Worm (Caenorhabditis elegans) whole organism, late embryonic: Measurements from ENCODE around the gene cyp-33C9.

Experiments used
- F13H6.1 ChIP-seq: sonication (generic microtip); optimal IDR thresholded peaks from 2 replicates; lab custom pipeline; 2016; ENCODE audit warnings: missing genetic modification characterization, missing compliant biosample characterization
- T23F11.4 ChIP-seq: fragments of 200-800 bp; sonication (Bioruptor generic); optimal IDR thresholded peaks from 2 replicates; lab custom pipeline; 2018; ENCODE audit warnings: mild to moderate bottlenecking, missing genetic modification characterization, missing compliant biosample characterization
- Y22D7AL.16 ChIP-seq: sonication (generic microtip); optimal IDR thresholded peaks from 2 replicates; lab custom pipeline; 2016; ENCODE audit warnings: missing genetic modification characterization, missing compliant biosample characterization
- ama-1 ChIP-seq: fragments of 150-350 bp; optimal IDR thresholded peaks from 2 replicates; lab custom pipeline; 2014
- ceh-24 ChIP-seq: sonication (generic microtip); optimal IDR thresholded peaks from 2 replicates; lab custom pipeline; 2016; ENCODE audit warnings: mild to moderate bottlenecking, missing genetic modification characterization, missing compliant biosample characterization
- ceh-30 ChIP-seq: fragments of 150-350 bp; optimal IDR thresholded peaks from 2 replicates; lab custom pipeline; 2014; ENCODE audit warnings: missing biosample characterization, missing genetic modification characterization
- ceh-31 ChIP-seq: sonication (generic microtip); optimal IDR thresholded peaks from 2 replicates; lab custom pipeline; 2016; ENCODE audit warnings: missing genetic modification characterization, missing compliant biosample characterization
- ceh-34 ChIP-seq: sonication (generic microtip); optimal IDR thresholded peaks from 2 replicates; lab custom pipeline; 2016; ENCODE audit warnings: mild to moderate bottlenecking, missing genetic modification characterization, missing compliant biosample characterization
- ceh-48 ChIP-seq: sonication (generic microtip); optimal IDR thresholded peaks from 2 replicates; lab custom pipeline; 2016; ENCODE audit warnings: missing genetic modification characterization, inconsistent platforms, missing compliant biosample characterization
- ceh-6 ChIP-seq: fragments of 200-800 bp; sonication (Bioruptor generic); optimal IDR thresholded peaks from 2 replicates; lab custom pipeline; 2018; ENCODE audit warnings: mild to moderate bottlenecking, missing genetic modification characterization, missing compliant biosample characterization
- ceh-9 ChIP-seq: sonication (generic microtip); optimal IDR thresholded peaks from 2 replicates; lab custom pipeline; 2016; ENCODE audit warnings: mild to moderate bottlenecking, missing genetic modification characterization, inconsistent platforms, missing compliant biosample characterization
- dmd-4 ChIP-seq: sonication (generic microtip); optimal IDR thresholded peaks from 2 replicates; lab custom pipeline; 2016; ENCODE audit warnings: borderline replicate concordance, missing genetic modification characterization, missing compliant biosample characterization
- elt-4 ChIP-seq: sonication (generic microtip); optimal IDR thresholded peaks from 2 replicates; lab custom pipeline; 2016; ENCODE audit warnings: missing genetic modification characterization, missing compliant biosample characterization
- ets-4 ChIP-seq: sonication (generic microtip); optimal IDR thresholded peaks from 2 replicates; lab custom pipeline; 2016; ENCODE audit warnings: missing genetic modification characterization, missing compliant biosample characterization
- fkh-6 ChIP-seq: sonication (generic microtip); optimal IDR thresholded peaks from 2 replicates; lab custom pipeline; 2016; ENCODE audit warnings: missing genetic modification characterization, missing compliant biosample characterization
- hlh-13 ChIP-seq: fragments of 200-800 bp; sonication (Bioruptor generic); optimal IDR thresholded peaks from 2 replicates; lab custom pipeline; 2018; ENCODE audit warnings: mild to moderate bottlenecking, missing genetic modification characterization, missing compliant biosample characterization
- hlh-15 ChIP-seq: sonication (generic microtip); optimal IDR thresholded peaks from 2 replicates; lab custom pipeline; 2016; ENCODE audit warnings: missing genetic modification characterization, missing compliant biosample characterization
- hlh-30 ChIP-seq: sonication (generic microtip); optimal IDR thresholded peaks from 2 replicates; lab custom pipeline; 2017; ENCODE audit warnings: antibody characterized with exemption, missing genetic modification characterization, missing compliant biosample characterization; ENCODE audit not compliant: insufficient read depth
- hlh-6 ChIP-seq: sonication (generic microtip); optimal IDR thresholded peaks from 2 replicates; lab custom pipeline; 2016; ENCODE audit warnings: missing genotype, missing genetic modification characterization, missing compliant biosample characterization
- hlh-8 ChIP-seq: sonication (generic microtip); optimal IDR thresholded peaks from 2 replicates; lab custom pipeline; 2016; ENCODE audit warnings: missing genotype, missing genetic modification characterization, missing compliant biosample characterization
- lim-6 ChIP-seq: sonication (generic microtip); optimal IDR thresholded peaks from 2 replicates; lab custom pipeline; 2016; ENCODE audit warnings: missing genetic modification characterization, missing compliant biosample characterization
- mec-3 ChIP-seq: sonication (generic microtip); optimal IDR thresholded peaks from 2 replicates; lab custom pipeline; 2016; ENCODE audit warnings: borderline replicate concordance, missing genetic modification characterization, missing compliant biosample characterization
- nfya-1 ChIP-seq: sonication (generic microtip); optimal IDR thresholded peaks from 2 replicates; lab custom pipeline; 2017; ENCODE audit warnings: missing genetic modification characterization, mild to moderate bottlenecking, missing compliant biosample characterization, antibody characterized with exemption, moderate library complexity
- nhr-11 ChIP-seq: fragments of 150-350 bp; optimal IDR thresholded peaks from 2 replicates; lab custom pipeline; 2014; ENCODE audit warnings: missing biosample characterization, missing genetic modification characterization
- nhr-232 ChIP-seq: sonication (generic microtip); optimal IDR thresholded peaks from 2 replicates; lab custom pipeline; 2016; ENCODE audit warnings: missing genetic modification characterization, missing compliant biosample characterization
- npax-4 ChIP-seq: sonication (generic microtip); optimal IDR thresholded peaks from 2 replicates; lab custom pipeline; 2016; ENCODE audit warnings: missing genetic modification characterization, missing compliant biosample characterization
- pha-4 ChIP-seq: fragments of 150-350 bp; optimal IDR thresholded peaks from 2 replicates; lab custom pipeline; 2018; ENCODE audit warnings: missing biosample characterization, missing genetic modification reagents, missing genetic modification characterization
- pqm-1 ChIP-seq: sonication (generic microtip); optimal IDR thresholded peaks from 2 replicates; lab custom pipeline; 2016; ENCODE audit warnings: missing genetic modification characterization, missing compliant biosample characterization
- ref-2 ChIP-seq: sonication (generic microtip); optimal IDR thresholded peaks from 2 replicates; lab custom pipeline; 2016; ENCODE audit warnings: missing genetic modification characterization, missing compliant biosample characterization
- rnt-1 ChIP-seq: sonication (generic microtip); optimal IDR thresholded peaks from 2 replicates; lab custom pipeline; 2016; ENCODE audit warnings: missing genetic modification characterization, missing compliant biosample characterization
- sdc-2 ChIP-seq: sonication (generic microtip); optimal IDR thresholded peaks from 2 replicates; lab custom pipeline; 2016; ENCODE audit warnings: missing genotype, missing genetic modification characterization, missing compliant biosample characterization
- sox-4 ChIP-seq: sonication (generic microtip); optimal IDR thresholded peaks from 2 replicates; lab custom pipeline; 2017; ENCODE audit warnings: mild to moderate bottlenecking, missing genetic modification characterization, inconsistent platforms, missing compliant biosample characterization
- syd-9 ChIP-seq: sonication (generic microtip); optimal IDR thresholded peaks from 2 replicates; lab custom pipeline; 2016; ENCODE audit warnings: mild to moderate bottlenecking, missing genetic modification characterization, moderate library complexity, missing compliant biosample characterization
- tbx-7 ChIP-seq: sonication (generic microtip); optimal IDR thresholded peaks from 2 replicates; lab custom pipeline; 2016; ENCODE audit warnings: missing genotype, missing genetic modification characterization, missing compliant biosample characterization
- unc-86 ChIP-seq: sonication (generic microtip); optimal IDR thresholded peaks from 2 replicates; lab custom pipeline; 2016; ENCODE audit warnings: missing genetic modification characterization, missing compliant biosample characterization
- zip-5 ChIP-seq: sonication (generic microtip); optimal IDR thresholded peaks from 2 replicates; lab custom pipeline; 2016; ENCODE audit warnings: missing genetic modification characterization, missing compliant biosample characterization
- ztf-16 ChIP-seq: sonication (generic microtip); optimal IDR thresholded peaks from 2 replicates; lab custom pipeline; 2017; ENCODE audit warnings: missing genetic modification characterization, missing compliant biosample characterization

cyp-33C9 gene

DNA sequence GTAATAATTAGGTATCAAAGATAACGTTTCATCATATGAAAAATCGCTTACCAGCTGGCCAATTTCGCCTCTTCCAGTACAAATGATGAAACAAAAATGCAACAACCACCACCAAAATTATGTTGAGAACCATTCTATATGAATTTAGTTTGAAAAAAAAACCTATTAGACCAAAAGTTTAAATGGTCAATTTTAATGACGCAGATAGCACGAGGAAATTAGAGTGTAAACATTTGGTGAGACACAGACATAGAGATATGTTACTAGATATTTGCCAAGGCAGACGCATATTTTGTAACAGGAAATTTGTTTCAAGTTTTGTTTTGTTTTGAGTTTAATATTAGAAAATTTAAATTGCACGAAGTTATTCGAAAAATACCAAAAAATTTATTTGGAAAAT, at the start of gene cyp-33C9:
Gene cyp-33C9, minus strand, starts transcription at position 211 of the 400 bp plus-strand sequence.
- TF ChIP-seq npax-4 (tag; lab: Kevin White, UChicago) (no peak), fkh-6 (tag; lab: Kevin White, UChicago) (no peak), zip-5 (no peak), ceh-31 (no peak), rnt-1 (tag; lab: Kevin White, UChicago) (no peak), ceh-34 (tag; lab: Kevin White, UChicago) (no peak), ceh-9 (tag; lab: Kevin White, UChicago) (no peak), ama-1 (lab: Kevin White, UChicago) (no peak), sox-4 (tag; lab: Kevin White, UChicago) (no peak), syd-9 (tag; lab: Kevin White, UChicago) (no peak), hlh-13 (GFP tag; lab: Kevin White, UChicago) (no peak), ztf-16 (tag; lab: Kevin White, UChicago) (no peak), ceh-48 (tag; lab: Kevin White, UChicago) (no peak), ceh-24 (tag; lab: Kevin White, UChicago) (no peak)

- TF ChIP-seq Y22D7AL.16 (tag; lab: Kevin White, UChicago) (no peak), hlh-15 (tag; lab: Kevin White, UChicago) (no peak), hlh-6 (tag; lab: Kevin White, UChicago) (no peak), pha-4 (tag; lab: Kevin White, UChicago) (no peak), sox-4 (tag; lab: Kevin White, UChicago) (no peak), ceh-31 (no peak), nhr-11 (tag; lab: Kevin White, UChicago) (no peak), F13H6.1 (tag; lab: Kevin White, UChicago) (no peak)
These were observed 46.8 kb upstream of the cyp-33C9 start, which contains the start of gene srab-9 for ce11 chrV:3141190-3141589. Gene srab-9, minus strand, starts transcription at chrV:3141290.

ce11 chrV:3138488-3138887, 44.1 kb upstream of the cyp-33C9 start, which contains the start of the genes irld-3 and F02C9.1:
Gene irld-3, minus strand, starts transcription at chrV:3138588.
Gene F02C9.1, plus strand, starts transcription at chrV:3138703.
- TF ChIP-seq pqm-1 (no peak), hlh-30 (tag; lab: Kevin White, UChicago) (no peak), hlh-8 (tag; lab: Kevin White, UChicago) (no peak), fkh-6 (tag; lab: Kevin White, UChicago) (no peak), sdc-2 (tag; lab: Kevin White, UChicago) (no peak), T23F11.4 (GFP tag; lab: Kevin White, UChicago) (no peak), nhr-232 (no peak), zip-5 (no peak), ceh-6 (no peak)

DNA sequence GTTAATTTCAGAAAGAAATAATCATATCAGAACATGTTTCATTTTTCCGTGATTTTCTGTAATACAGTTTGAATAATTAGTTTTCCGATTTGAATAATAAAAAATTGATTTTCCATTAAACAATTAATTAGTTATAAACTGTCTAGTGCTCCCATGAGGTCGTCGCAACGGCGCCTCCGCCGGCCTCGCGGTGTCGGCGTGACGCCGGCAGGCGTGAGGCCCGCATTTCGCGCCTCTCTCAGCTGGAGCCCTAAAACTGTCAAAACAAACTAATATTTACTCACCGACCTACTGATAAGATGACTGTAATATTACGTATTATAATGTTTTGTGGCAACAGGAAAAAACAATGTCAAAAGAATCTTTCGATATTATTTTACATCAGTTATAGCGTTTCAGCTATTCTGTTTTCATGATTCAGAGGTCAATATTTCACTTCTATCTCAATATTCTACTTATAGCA, 39.0 kb upstream of the cyp-33C9 start, which contains the start of gene F02C9.2:
Gene F02C9.2, plus strand, starts transcription at position 413 of the 463 bp plus-strand sequence.
- no peak for TF ChIP-seq ets-4
- no peak for TF ChIP-seq ref-2 (tag; lab: Kevin White, UChicago)
- TF ChIP-seq lim-6 (tag; lab: Kevin White, UChicago): no peak
- TF ChIP-seq ceh-30 (tag; lab: Kevin White, UChicago): no peak
- no peak for TF ChIP-seq ceh-48 (tag; lab: Kevin White, UChicago)
- no peak for TF ChIP-seq fkh-6 (tag; lab: Kevin White, UChicago)
- TF ChIP-seq elt-4 (tag; lab: Kevin White, UChicago): no peak
- TF ChIP-seq ceh-34 (tag; lab: Kevin White, UChicago): no peak
- no peak for TF ChIP-seq unc-86 (tag; lab: Kevin White, UChicago)
- TF ChIP-seq ama-1 (lab: Kevin White, UChicago): no peak
- no peak for TF ChIP-seq hlh-15 (tag; lab: Kevin White, UChicago)
- no peak for TF ChIP-seq ztf-16 (tag; lab: Kevin White, UChicago)
- TF ChIP-seq syd-9 (tag; lab: Kevin White, UChicago): no peak
- TF ChIP-seq Y22D7AL.16 (tag; lab: Kevin White, UChicago): no peak
- no peak for TF ChIP-seq hlh-30 (tag; lab: Kevin White, UChicago)
- TF ChIP-seq nfya-1: no peak
- no peak for TF ChIP-seq dmd-4 (tag; lab: Kevin White, UChicago)
- no peak for TF ChIP-seq tbx-7 (tag; lab: Kevin White, UChicago)
- no peak for TF ChIP-seq mec-3 (tag; lab: Kevin White, UChicago)
